Worm (Caenorhabditis elegans): ENCODE results near the gene oma-1.

- TF ChIP-seq snpc-4 (tag; optimal IDR thresholded peaks at IDR 0.05) (no peak), nhr-102 (tag; optimal IDR thresholded peaks at IDR 0.05) (no peak), Y5F2A.4 (GFP tag; optimal IDR thresholded peaks at IDR 0.05) (no peak), nhr-76 (tag; optimal IDR thresholded peaks at IDR 0.05) (no peak), Y75B8A.6 (GFP tag; IDR thresholded peaks at IDR 0.05) (no peak), fkh-10 (GFP tag; optimal IDR thresholded peaks at IDR 0.05) (no peak), nhr-41 (GFP tag; IDR thresholded peaks at IDR 0.05) (no peak), daf-16 (GFP tag; optimal IDR thresholded peaks at IDR 0.05) (no peak), daf-16 (tag; optimal IDR thresholded peaks at IDR 0.05) (no peak)
Measured at ce11 chrIV:8879810-8880209, 9.0 kb upstream of the oma-1 start, which contains the start of gene npax-4.
